Worm (Caenorhabditis elegans): ENCODE measurements around the gene try-10.

The try-10 gene

ce11 chrV:13008825-13009224, 4.2 kb downstream of the try-10 start, which contains the start of gene F15B9.10:
TSS of gene F15B9.10 (minus strand) at chrV:13008925.
- TF ChIP-seq blmp-1 (tag; optimal IDR thresholded peaks at IDR 0.05; ENCODE audit: insufficient read depth) (no peak), ceh-82 (tag; optimal IDR thresholded peaks at IDR 0.05) (no peak), peb-1 (tag; optimal IDR thresholded peaks at IDR 0.05) (no peak), lin-11 (tag; optimal IDR thresholded peaks at IDR 0.05) (no peak), nhr-23 (tag; optimal IDR thresholded peaks at IDR 0.05) (no peak), unc-39 (tag; optimal IDR thresholded peaks at IDR 0.05) (no peak), gmeb-1 (tag; optimal IDR thresholded peaks at IDR 0.05) (no peak), nhr-10 (tag; optimal IDR thresholded peaks at IDR 0.05) (no peak), skn-1 (tag; optimal IDR thresholded peaks at IDR 0.05) (no peak), ztf-11 (tag; optimal IDR thresholded peaks at IDR 0.05) (no peak), ztf-1 (GFP tag; conservative IDR thresholded peaks at IDR 0.05) (no peak), ceh-16 (tag; optimal IDR thresholded peaks at IDR 0.05) (no peak), ama-1 (optimal IDR thresholded peaks at IDR 0.05) (no peak), C34F6.9 (tag; optimal IDR thresholded peaks at IDR 0.05) (no peak)

- TF ChIP-seq ZK546.5 (tag; optimal IDR thresholded peaks at IDR 0.05) (no peak), lin-11 (tag; optimal IDR thresholded peaks at IDR 0.05) (no peak), blmp-1 (tag; optimal IDR thresholded peaks at IDR 0.05; ENCODE audit: insufficient read depth) (no peak), Y55F3AM.14 (GFP tag; optimal IDR thresholded peaks at IDR 0.05) (no peak), zag-1 (tag; optimal IDR thresholded peaks at IDR 0.05) (no peak), nhr-12 (tag; optimal IDR thresholded peaks at IDR 0.05) (no peak), peb-1 (tag; optimal IDR thresholded peaks at IDR 0.05) (no peak), sma-9 (GFP tag; optimal IDR thresholded peaks at IDR 0.05) (no peak), sma-9 (tag; optimal IDR thresholded peaks at IDR 0.05) (no peak), nhr-129 (tag; optimal IDR thresholded peaks at IDR 0.05) (no peak), elt-3 (tag; optimal IDR thresholded peaks at IDR 0.05) (no peak), sma-3 (GFP tag; optimal IDR thresholded peaks at IDR 0.05) (no peak), nhr-77 (tag; optimal IDR thresholded peaks at IDR 0.05) (no peak), fos-1 (tag; optimal IDR thresholded peaks at IDR 0.05) (no peak)
Observed at ce11 chrV:13006754-13007153, 6.3 kb downstream of the try-10 start.

ce11 chrV:13004374-13004773, 8.7 kb downstream of the try-10 start:
- TF ChIP-seq lsy-2 (tag; optimal IDR thresholded peaks at IDR 0.05) (no peak), peb-1 (tag; optimal IDR thresholded peaks at IDR 0.05) (no peak), unc-55 (GFP tag; optimal IDR thresholded peaks at IDR 0.05) (no peak), fos-1 (tag; optimal IDR thresholded peaks at IDR 0.05) (no peak)

- no peak for TF ChIP-seq nhr-237 (tag; optimal IDR thresholded peaks at IDR 0.05)
- peak; percentile 6 for TF ChIP-seq snpc-4 (tag; optimal IDR thresholded peaks at IDR 0.05)
- peak; percentile 74 for TF ChIP-seq sma-9 (GFP tag; optimal IDR thresholded peaks at IDR 0.05)
- no peak for TF ChIP-seq sma-9 (tag; optimal IDR thresholded peaks at IDR 0.05)
- no peak for TF ChIP-seq alr-1 (tag; optimal IDR thresholded peaks at IDR 0.05)
- TF ChIP-seq skn-1 (tag; optimal IDR thresholded peaks at IDR 0.05) = no peak
- TF ChIP-seq nhr-10 (tag; optimal IDR thresholded peaks at IDR 0.05) = no peak
- TF ChIP-seq ztf-11 (tag; optimal IDR thresholded peaks at IDR 0.05) = no peak
- peak; percentile 44 for TF ChIP-seq ceh-16 (tag; optimal IDR thresholded peaks at IDR 0.05)
- no peak for TF ChIP-seq nhr-6 (tag; optimal IDR thresholded peaks at IDR 0.05)
- TF ChIP-seq peb-1 (tag; optimal IDR thresholded peaks at IDR 0.05) = no peak
- TF ChIP-seq nhr-77 (tag; optimal IDR thresholded peaks at IDR 0.05) = no peak
- no peak for TF ChIP-seq ztf-1 (GFP tag; conservative IDR thresholded peaks at IDR 0.05)
- TF ChIP-seq nhr-129 (tag; optimal IDR thresholded peaks at IDR 0.05) = peak; percentile 93
- TF ChIP-seq ZK546.5 (tag; optimal IDR thresholded peaks at IDR 0.05) = no peak
- TF ChIP-seq ztf-4 (tag; optimal IDR thresholded peaks at IDR 0.05) = no peak
- TF ChIP-seq Y55F3AM.14 (GFP tag; optimal IDR thresholded peaks at IDR 0.05) = peak; percentile 1
- no peak for TF ChIP-seq blmp-1 (tag; optimal IDR thresholded peaks at IDR 0.05; ENCODE audit: insufficient read depth)
- no peak for TF ChIP-seq R02D3.7 (tag; optimal IDR thresholded peaks at IDR 0.05)
- no peak for TF ChIP-seq ceh-82 (tag; optimal IDR thresholded peaks at IDR 0.05)
- TF ChIP-seq elt-1 (tag; optimal IDR thresholded peaks at IDR 0.05) = no peak
- TF ChIP-seq mab-5 (tag; optimal IDR thresholded peaks at IDR 0.05) = no peak
- peak; percentile 46 for TF ChIP-seq nhr-25 (tag; optimal IDR thresholded peaks at IDR 0.05)
- TF ChIP-seq zag-1 (tag; optimal IDR thresholded peaks at IDR 0.05) = peak; percentile 13
- peak; percentile 74 for TF ChIP-seq crh-2 (tag; optimal IDR thresholded peaks at IDR 0.05)
- peak; percentile 56 for TF ChIP-seq gmeb-1 (tag; optimal IDR thresholded peaks at IDR 0.05)
- peak in 1 of 2 experiments; percentile 5 for TF ChIP-seq mdl-1 (tag; optimal IDR thresholded peaks at IDR 0.05)
- no peak for TF ChIP-seq unc-62 (GFP tag; optimal IDR thresholded peaks at IDR 0.05)
- peak; percentile 57 for TF ChIP-seq nhr-21 (tag; optimal IDR thresholded peaks at IDR 0.05)
- peak; percentile 71 for TF ChIP-seq sma-3 (GFP tag; optimal IDR thresholded peaks at IDR 0.05)
- no peak for TF ChIP-seq nhr-11 (tag; optimal IDR thresholded peaks at IDR 0.05)
- TF ChIP-seq lin-39 (tag; optimal IDR thresholded peaks at IDR 0.05) = no peak
- no peak for TF ChIP-seq aly-2 (tag; optimal IDR thresholded peaks at IDR 0.05)
- TF ChIP-seq sem-4 (tag; optimal IDR thresholded peaks at IDR 0.05) = no peak
- peak; percentile 58 for TF ChIP-seq egl-27 (tag; optimal IDR thresholded peaks at IDR 0.05)
- no peak for TF ChIP-seq elt-3 (tag; optimal IDR thresholded peaks at IDR 0.05)
- TF ChIP-seq lin-11 (tag; optimal IDR thresholded peaks at IDR 0.05) = peak; percentile 52
- peak; percentile 57 for TF ChIP-seq C34F6.9 (tag; optimal IDR thresholded peaks at IDR 0.05)
- TF ChIP-seq unc-39 (tag; optimal IDR thresholded peaks at IDR 0.05) = no peak
- TF ChIP-seq fos-1 (tag; optimal IDR thresholded peaks at IDR 0.05) = peak; percentile 51
- peak; percentile 67 for TF ChIP-seq unc-55 (GFP tag; optimal IDR thresholded peaks at IDR 0.05)
- no peak for TF ChIP-seq nhr-12 (tag; optimal IDR thresholded peaks at IDR 0.05)
Observed at ce11 chrV:13003378-13003777, 9.7 kb downstream of the try-10 start.
